Worm (Caenorhabditis elegans): ENCODE data around the gene cki-1.

cki-1 gene

DNA sequence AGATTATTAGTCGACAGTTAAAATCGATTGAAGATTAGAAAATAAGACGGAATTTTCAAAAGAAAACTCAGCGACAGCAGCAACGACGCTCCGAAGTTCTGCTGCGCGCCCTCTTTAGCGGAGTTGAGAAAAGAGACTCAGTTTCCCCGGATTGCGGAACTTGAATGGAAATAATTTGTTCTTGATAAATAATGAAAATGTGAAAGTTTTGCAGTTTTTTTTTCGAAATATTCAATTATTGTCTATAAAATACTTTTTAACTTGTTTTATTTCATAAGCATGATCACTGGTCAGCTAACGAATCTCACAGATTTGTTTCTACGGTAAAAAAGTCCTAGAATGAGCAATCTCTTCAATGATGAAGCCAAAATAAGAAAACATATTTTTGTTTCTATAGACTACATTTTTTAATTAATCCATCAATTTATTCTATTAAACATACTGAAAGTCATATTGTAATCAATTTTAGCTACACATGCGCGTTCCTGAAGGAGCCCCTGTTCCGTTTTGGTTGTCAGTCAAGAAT lies 46.5 kb downstream of the cki-1 start, which contains the start of the genes cec-3 and T09A5.15:
Gene cec-3, minus strand, starts transcription at position 116 of the 526 bp plus-strand sequence.
Gene T09A5.15, plus strand, starts transcription at position 476 of the 526 bp plus-strand sequence.
- TF ChIP-seq tbx-11 (GFP tag; IDR thresholded peaks at IDR 0.05) (no peak), F13C5.2 (tag; optimal IDR thresholded peaks at IDR 0.05) (peak; percentile 63)

DNA sequence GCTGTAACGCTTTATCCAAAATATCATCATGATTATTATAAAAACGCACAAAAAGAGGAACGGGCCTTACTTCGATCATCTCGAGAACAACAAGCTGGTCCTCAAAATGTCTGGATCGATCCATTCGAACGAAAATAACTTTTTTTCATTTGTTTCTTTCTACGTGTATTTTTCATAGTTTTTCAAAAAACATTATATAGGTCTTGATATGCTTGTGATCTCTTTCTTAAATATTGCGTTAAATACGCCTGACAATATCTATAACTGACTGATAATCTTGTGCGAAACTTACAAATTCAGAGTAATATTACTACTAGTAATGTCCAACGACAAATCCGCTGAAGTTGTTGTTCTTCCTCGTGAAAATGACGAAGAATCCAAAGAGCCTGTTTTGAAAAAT lies 47.1 kb downstream of the cki-1 start, which contains the start of gene sds-22:
Gene sds-22, plus strand, starts transcription at position 301 of the 400 bp plus-strand sequence.
- TF ChIP-seq ceh-13 (GFP tag; optimal IDR thresholded peaks at IDR 0.05) (no peak), F13C5.2 (tag; optimal IDR thresholded peaks at IDR 0.05) (no peak), tbx-37 (GFP tag; conservative IDR thresholded peaks at IDR 0.05) (no peak), hmg-4 (GFP tag; optimal IDR thresholded peaks at IDR 0.05) (no peak)

DNA sequence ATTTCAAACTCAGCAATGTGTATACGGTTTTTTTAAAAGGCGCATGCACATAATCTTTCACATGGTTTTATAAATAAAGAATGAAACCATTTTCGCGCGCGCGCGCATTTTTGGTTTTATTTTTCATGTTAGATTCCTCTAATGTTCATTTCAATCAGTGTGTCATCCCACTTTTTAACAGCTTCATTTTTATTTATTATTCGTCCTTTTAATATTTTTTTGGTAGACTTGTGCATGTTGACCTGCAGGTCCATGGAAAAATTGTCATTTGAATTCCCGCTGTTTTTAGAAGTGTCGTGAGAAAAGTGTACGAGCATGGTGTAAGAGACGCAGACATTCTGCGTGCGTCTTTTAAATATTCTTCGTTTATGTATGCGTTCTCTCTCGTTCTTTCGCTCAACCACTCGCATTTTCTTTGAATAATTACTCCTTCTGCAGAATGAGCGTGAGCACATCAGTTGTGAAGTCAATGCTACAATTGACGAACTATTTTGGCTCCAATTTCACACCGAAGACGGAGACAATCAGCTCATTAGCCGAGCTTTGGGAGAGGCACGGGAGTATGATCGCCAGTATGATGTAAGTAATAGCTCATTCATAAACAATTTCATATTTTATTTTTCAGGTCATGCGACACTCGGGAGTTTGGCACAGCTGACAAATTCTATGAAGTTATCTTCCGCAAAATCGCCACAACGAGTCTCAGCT lies 49.3 kb downstream of the cki-1 start, which contains the start of gene lin-5:
Gene lin-5, plus strand, starts transcription at position 354 of the 708 bp plus-strand sequence.
- TF ChIP-seq hnd-1 (tag; optimal IDR thresholded peaks at IDR 0.05) (no peak), F13C5.2 (tag; optimal IDR thresholded peaks at IDR 0.05) (peak; percentile 26)

All from whole organism, early embryonic.